Fruit fly (Drosophila melanogaster): ENCODE results near the gene CG6836.

The CG6836 gene

DNA sequence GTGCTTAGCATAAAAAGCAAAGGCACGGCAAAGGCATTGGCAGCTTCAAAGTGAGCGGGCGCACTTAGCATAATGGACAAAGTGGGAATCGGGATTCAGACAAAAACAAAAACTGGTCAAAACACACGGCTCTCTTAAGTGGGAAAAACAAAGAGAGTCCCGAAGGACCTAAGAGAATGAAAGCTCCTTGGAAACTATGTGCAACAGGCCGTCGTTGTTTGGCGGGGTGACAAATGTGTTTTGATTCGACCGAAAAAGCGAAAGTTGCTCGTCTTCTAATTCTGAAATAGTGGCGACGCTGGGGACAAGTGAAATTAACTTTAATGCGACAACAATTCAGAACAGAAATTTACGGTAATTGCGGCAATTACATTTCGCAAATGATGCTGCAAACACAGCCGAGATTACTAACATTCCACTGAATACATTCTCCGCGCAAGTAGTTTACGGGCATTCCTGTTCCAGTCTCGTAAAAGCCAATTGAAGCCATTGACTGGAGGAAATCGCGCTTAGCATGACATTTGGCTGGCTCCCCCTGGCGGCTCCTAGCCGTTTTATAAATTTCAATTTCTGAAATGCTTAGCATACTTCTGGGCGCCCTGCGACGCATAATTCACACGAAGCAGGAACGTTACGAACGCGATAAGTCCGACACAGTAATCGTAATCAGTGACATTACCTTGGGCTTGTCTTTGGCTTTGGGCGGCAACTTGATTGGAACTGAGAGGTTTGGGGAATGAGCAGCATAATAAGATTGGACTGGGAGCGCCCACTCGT lies 18.0 kb downstream of the CG6836 start:
- TF ChIP-seq CG17801 (GFP tag; optimal IDR thresholded peaks at IDR 0.05; ENCODE audit: partially characterized antibody): no peak

DNA sequence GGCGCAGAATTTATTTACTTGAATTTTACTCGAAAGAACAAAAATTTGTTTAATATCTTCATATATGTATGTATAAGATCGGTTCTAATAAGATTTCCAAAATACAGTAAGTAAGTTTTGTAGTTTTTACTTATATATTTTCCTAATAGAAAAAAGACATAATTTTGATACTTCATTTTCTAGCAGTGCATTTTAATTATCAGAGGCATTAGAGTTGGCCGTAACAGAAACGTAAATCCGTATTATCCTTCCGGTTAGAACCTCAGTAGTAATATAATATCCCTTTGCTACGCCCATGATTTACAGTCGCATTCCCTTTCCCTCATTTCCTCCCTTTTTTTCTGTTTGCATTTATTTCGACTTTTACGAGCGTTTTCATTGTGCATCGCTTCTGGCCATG lies 26.3 kb downstream of the CG6836 start:
- no peak for TF ChIP-seq CG17801 (GFP tag; optimal IDR thresholded peaks at IDR 0.05; ENCODE audit: partially characterized antibody)

DNA sequence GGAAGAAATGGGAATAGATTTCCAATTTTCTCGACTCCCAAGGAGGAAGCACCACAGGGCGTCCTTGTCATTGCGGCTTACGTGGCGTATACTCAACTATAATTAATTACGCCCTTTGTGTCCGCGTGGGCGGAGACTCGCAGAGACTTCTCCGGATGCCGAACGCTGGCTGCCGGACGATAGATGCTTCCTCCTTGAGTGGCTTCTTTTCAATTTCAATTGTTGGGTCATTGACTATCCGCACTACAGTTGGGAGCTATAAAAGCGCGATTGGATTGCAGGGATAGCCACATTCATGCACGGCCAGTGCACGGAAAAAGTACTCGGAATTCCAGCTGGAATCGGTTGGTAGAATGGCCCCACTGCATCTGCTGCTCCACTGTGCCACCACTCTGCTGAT lies 34.2 kb downstream of the CG6836 start, which contains the start of gene CG14075:
CG14075 (plus strand) TSS at position 301 of the 400 bp plus-strand sequence.
- TF ChIP-seq CG17801 (GFP tag; optimal IDR thresholded peaks at IDR 0.05; ENCODE audit: partially characterized antibody): no peak

DNA sequence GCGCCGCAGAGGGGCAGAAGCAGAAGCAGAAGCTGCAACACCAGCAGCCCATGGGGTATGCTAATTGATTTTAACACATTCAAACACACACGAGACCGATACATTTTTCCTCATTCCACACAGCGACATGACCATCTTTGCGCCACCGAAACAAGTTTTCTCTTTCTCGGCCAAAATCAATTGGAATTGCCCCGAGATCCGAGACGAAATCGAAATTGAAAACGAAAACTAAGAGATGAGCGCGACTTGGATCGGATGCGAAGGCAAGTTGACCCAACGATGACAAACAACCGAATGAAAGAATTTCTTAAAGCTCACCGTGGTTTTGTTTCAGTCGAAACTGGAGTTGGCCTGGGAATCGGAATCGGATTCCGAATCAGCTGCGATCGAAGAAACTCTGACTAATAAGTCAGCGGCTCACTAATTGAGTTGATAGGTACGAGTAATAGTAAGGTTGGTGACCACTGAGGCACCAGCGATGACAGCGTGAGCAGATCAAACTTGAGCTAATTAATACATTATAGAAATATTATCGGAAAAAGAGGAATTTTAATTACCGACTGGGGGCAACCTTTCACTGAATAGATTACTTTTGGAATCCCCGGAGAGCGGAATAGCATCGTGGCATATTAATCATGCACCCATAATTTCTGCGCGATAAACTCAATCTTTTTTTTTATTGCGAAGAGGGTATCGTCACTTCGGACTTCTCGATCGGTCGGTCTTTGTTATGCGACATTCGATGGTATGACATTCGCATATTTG lies 37.8 kb downstream of the CG6836 start, which contains the start of gene CG11619:
CG11619 (minus strand) TSS at position 269 of the 765 bp plus-strand sequence.
- TF ChIP-seq CG17801 (GFP tag; optimal IDR thresholded peaks at IDR 0.05; ENCODE audit: partially characterized antibody): no peak

DNA sequence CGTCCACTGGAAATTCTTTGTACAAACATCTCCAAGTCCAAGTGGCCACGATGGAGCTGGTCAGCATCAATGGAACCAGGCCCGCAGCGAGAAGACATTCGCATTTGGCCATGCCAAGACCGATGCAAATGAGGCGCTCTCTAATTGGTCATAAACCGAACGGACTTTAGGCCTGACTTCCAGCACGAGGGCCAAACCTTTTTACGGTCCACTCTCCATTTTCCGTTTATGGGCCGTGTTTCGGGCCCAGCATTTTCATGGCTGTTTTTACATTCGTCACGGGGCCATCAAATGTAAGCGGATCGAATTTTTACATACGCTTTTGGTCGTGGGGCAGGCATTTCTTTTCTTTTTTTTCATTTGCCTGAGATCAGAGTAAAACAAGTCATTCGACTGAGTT lies 39.2 kb downstream of the CG6836 start, which contains the start of gene CG34256:
CG34256 (minus strand) TSS at position 205 of the 400 bp plus-strand sequence.
- TF ChIP-seq CG17801 (GFP tag; optimal IDR thresholded peaks at IDR 0.05; ENCODE audit: partially characterized antibody): no peak

DNA sequence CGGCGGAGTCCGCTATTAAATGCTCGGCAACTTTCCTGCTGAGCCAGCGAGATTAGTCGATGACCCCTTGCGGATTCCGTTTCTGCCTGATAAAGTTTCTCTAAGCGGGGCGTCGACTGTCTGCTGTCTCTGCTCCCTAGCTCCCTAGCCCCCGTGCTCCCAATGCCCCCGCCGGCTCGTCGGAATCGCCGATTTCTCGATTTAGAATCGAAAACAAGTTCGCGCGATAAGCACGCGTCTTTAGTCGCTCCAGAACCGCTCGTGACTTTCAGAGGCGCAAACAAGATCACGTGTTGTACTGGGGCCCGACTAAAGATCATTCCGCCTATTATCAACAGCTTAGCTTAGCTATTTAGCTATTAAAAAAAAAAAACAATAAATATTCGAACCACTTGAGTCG lies 42.4 kb downstream of the CG6836 start:
- no peak for TF ChIP-seq CG17801 (GFP tag; optimal IDR thresholded peaks at IDR 0.05; ENCODE audit: partially characterized antibody)

DNA sequence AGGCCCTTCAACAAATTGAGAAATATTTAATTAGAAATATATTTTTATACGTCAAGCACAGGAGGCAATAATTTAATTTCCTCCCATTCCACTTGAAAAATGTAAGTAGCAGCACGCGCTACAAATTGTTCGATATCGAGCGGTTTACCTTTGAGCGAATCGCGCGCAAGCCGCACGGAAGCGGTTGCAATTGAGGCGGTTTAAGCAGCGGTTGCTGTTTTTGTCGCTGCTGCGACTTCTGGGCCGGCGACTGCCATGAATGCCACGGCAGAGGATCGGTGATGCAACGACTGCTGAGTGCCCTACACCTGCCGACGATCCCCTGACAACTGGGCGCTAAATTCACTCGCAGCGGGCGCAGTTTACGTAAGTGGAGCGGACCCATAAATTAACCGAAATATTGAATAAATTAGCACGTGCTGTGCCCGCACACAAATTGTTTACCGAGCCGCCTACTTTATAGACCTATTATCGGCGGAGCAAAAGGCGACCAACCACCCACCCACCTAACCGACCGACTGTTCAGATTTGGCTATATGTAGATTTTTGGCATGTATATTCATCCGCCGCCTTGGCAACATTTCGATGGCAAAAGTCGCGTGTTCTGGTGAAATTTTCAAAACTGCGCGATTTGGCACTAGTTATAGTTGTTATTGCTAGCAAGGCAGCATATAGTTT lies 43.3 kb downstream of the CG6836 start:
- TF ChIP-seq CG17801 (GFP tag; optimal IDR thresholded peaks at IDR 0.05; ENCODE audit: partially characterized antibody): no peak

DNA sequence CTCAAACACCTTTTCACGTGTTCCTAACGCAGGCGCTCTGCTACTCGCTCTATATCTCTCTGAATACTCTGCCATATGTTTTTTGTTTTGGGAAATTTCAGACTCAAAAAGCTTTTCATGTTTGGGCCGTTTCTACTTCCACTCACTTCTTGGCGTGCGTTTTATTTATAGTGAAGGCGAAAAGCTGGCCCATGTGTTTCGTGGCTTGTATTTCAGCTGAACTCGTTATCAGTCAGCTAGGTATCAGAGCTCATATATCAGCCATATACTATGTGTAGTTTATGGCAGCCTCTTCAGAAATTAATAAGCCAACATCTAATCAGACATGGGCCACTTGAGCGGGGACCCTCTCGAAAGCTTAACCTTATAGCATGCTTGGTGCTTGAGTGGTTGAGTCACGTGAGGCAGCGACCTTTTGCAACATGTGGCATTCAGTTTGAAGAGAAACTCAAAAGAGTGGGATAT lies 44.1 kb downstream of the CG6836 start:
- no peak for TF ChIP-seq CG17801 (GFP tag; optimal IDR thresholded peaks at IDR 0.05; ENCODE audit: partially characterized antibody)

DNA sequence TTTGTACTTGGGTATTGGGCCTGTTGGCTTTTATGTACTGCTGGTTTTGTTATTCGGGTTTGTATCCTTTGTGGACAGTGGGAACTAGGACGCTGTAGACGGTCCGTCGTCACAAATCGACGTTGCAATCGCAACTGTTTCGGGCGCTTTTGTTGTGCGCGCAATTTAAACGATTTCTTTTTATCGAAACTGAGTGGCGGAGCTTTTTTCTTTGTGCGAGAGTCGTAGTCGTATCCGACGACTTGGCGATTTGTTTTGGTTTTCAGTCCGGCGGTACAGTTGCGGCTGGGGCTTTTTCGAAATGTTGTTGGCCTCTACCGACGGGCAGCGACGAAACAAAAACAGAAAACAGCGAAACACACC lies 45.2 kb downstream of the CG6836 start:
- TF ChIP-seq CG17801 (GFP tag; optimal IDR thresholded peaks at IDR 0.05; ENCODE audit: partially characterized antibody): no peak

DNA sequence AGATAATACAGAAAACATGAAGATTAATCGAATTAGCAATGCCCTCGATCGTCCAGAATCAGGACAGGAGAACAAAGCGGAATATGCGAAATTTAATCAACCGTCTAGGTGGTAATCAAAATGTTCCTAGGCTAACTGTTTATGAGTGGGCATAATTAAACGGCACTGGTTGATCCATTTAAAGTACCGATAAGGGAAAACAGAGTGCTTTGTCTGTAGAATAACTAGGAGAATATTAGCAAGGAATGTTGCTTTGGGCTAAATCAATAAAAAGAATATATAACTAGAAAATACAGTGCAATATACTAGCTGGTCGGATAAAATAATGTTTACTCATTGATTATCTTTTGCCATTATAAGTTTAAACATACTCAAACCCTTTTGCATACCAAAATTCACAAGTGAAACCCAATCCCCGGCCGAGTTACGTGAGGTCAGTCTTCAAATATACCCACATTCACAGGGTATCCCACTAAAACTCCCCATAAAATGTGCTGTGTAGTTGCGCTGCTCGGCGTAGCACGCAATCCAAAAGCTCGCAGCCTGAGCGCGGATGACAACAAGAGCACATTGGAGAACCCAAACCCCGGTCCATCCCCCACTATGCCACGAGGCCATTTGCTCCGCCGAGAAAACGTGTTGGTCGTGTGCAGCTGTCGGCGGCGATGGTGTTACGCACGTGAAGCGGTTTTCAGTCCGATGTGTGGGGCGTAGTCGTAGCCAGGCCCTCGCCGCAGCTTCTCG lies 45.8 kb downstream of the CG6836 start:
- TF ChIP-seq CG17801 (GFP tag; optimal IDR thresholded peaks at IDR 0.05; ENCODE audit: partially characterized antibody): no peak

DNA sequence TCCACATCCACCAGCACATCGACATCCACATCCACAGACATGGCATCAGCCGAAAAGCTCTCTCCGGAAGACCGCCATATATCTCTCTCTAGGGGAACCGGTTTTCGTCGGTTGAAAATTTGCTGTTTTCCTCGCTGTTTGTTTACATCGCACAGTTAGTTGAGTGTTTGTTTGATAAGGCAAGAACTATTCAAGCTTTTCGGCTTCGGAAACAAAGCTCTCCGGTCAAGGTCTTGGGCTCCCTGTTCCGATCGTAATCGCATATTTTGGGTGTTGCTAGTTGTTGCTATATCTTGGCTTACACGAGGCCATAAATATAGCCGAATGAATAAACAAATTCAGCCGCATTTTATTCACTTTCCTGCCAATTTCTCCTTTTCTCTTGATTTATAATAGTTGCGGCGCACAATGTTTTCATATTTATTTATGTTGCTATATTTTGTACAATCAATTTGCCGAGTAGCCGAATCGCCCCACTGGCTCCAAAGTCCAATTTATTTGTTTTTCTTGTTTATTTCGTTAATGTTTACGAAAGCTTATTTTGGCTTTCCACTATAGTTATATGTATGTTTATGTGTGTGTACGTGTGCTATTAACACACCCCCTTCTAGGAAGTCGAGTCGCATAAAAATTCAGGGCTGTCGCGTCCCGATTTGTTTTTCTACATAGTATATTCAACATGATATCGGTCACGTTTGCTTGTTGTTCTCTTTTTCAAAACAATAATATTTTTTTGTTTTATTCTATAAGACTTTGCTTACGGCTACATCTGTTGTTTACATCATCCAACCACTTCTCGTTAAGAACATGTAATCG lies 46.6 kb downstream of the CG6836 start:
- TF ChIP-seq CG17801 (GFP tag; optimal IDR thresholded peaks at IDR 0.05; ENCODE audit: partially characterized antibody): peak; percentile 95

DNA sequence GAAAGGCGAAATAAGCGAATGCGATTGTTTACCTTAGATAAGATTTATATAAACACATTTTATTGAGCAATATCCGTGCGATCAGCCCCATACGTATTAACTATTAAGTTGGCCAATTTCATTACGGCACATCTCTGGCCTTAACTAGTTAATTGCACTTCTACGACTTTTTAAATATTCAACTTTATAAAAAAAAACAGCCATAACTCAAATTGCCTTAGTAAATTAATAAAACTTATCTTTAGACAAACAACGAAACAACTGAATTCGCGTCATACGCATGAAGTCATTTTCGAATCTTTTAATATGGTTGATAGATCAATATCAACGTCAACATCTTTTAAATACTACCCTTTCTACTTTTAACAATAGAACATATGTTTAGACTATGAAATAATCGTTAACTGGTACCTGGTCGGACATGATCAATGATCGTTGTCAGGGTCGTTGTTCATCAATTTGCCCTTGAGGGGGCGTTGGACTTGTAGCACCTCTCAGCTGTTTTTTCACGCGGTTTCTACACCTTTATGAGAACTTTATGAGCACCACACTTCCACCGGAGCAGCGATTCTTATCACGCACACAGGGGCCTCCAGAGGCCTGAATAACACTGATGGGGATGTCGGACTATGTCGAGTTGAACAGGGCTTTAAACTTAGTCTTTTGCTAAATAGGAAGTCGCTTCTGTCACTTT lies 47.3 kb downstream of the CG6836 start, which contains the start of gene CG18135:
CG18135 (minus strand) TSS at position 694 of the 694 bp plus-strand sequence.
- no peak for TF ChIP-seq CG17801 (GFP tag; optimal IDR thresholded peaks at IDR 0.05; ENCODE audit: partially characterized antibody)

DNA sequence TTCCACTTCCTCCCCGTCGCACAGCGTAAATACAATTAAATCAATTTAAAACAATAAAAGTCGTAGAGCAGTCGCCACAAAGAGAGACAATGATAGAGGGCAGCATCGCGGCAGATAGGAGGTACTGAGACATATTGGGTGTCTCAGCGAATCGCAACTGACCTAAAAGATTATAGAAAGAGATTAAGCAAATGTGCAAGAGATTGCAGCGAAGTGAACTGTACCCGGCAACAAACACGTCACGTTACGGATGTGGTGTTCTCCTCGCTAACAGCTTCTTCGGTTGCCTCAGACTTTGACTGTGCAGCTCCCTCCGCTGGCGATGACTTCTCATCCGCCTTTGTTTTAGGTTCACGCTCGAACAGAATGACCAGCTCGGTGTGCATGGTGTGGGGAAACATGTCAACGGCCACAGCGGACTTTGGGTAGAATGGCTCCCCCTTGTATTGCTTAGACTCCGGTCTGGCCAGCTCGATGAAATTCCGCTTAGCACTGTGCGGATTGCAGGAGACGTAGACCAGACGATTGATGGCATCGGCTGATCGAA lies 47.9 kb downstream of the CG6836 start:
- TF ChIP-seq CG17801 (GFP tag; optimal IDR thresholded peaks at IDR 0.05; ENCODE audit: partially characterized antibody): no peak
